Worm (Caenorhabditis elegans) whole organism, young adult: Measurements from ENCODE around the gene clec-147.
A peak's percentile ranks its signal among the peaks of the same experiment; 100 is the strongest.

Experiments
- F37B4.10 ChIP-seq: fragments of 200-800 bp; sonication (Bioruptor generic); IDR thresholded peaks from 2 replicates; pipeline ENCODE4 v1.3.6; 2022; ENCODE audit warnings: missing genetic modification characterization, missing compliant biosample characterization
- F57C9.4 ChIP-seq: sonication (generic microtip); optimal IDR thresholded peaks from 2 replicates; lab custom pipeline; 2017; ENCODE audit warnings: mild to moderate bottlenecking, missing genetic modification characterization, missing compliant biosample characterization
- T26A5.8 ChIP-seq: sonication (generic microtip); optimal IDR thresholded peaks from 2 replicates; lab custom pipeline; 2016; ENCODE audit warnings: missing genetic modification characterization, missing compliant biosample characterization
- ZK185.1 ChIP-seq: sonication (generic microtip); optimal IDR thresholded peaks from 2 replicates; lab custom pipeline; 2016; ENCODE audit warnings: mild to moderate bottlenecking, missing genetic modification characterization, missing compliant biosample characterization; ENCODE audit not compliant: poor library complexity, severe bottlenecking
- ama-1 ChIP-seq, 3 experiments: fragments of 150-350 bp in 1 of 3; sonication (generic microtip) in 2 of 3; optimal IDR thresholded peaks; 2 replicates each; lab custom pipeline; 2014 to 2018; ENCODE audit warnings: missing biosample characterization in 2 of 3, missing genetic modification characterization in 2 of 3, missing genetic modification reagents in 2 of 3
- bed-1 ChIP-seq: fragments of 200-800 bp; sonication (Bioruptor generic); IDR thresholded peaks from 2 replicates; pipeline ENCODE4 v1.3.6; 2022; ENCODE audit warnings: missing genetic modification reagents, missing genetic modification characterization, missing compliant biosample characterization
- bed-2 ChIP-seq: fragments of 200-800 bp; sonication (Bioruptor generic); IDR thresholded peaks from 2 replicates; pipeline ENCODE4 v1.3.6; 2022; ENCODE audit warnings: missing genetic modification reagents, missing genetic modification characterization, missing compliant biosample characterization
- ccch-3 ChIP-seq: fragments of 200-800 bp; sonication (Bioruptor generic); optimal IDR thresholded peaks from 2 replicates; lab custom pipeline; 2018; ENCODE audit warnings: mild to moderate bottlenecking, missing genetic modification characterization, missing compliant biosample characterization
- ceh-40 ChIP-seq: fragments of 200-800 bp; sonication (Bioruptor generic); IDR thresholded peaks from 2 replicates; pipeline ENCODE4 v1.3.6; 2022; ENCODE audit warnings: missing genetic modification characterization, missing compliant biosample characterization
- ceh-79 ChIP-seq: sonication (generic microtip); optimal IDR thresholded peaks from 2 replicates; lab custom pipeline; 2017; ENCODE audit warnings: mild to moderate bottlenecking, missing genetic modification characterization, missing compliant biosample characterization
- chd-7 ChIP-seq: sonication (generic microtip); optimal IDR thresholded peaks from 2 replicates; lab custom pipeline; 2016; ENCODE audit warnings: mild to moderate bottlenecking, missing genetic modification characterization, moderate library complexity, missing compliant biosample characterization
- dox-1 ChIP-seq: fragments of 200-800 bp; sonication (Bioruptor generic); IDR thresholded peaks from 2 replicates; pipeline ENCODE4 v1.3.6; 2022; ENCODE audit warnings: missing genetic modification reagents, missing genetic modification characterization, missing compliant biosample characterization
- egl-18 ChIP-seq: fragments of 200-800 bp; sonication (Bioruptor generic); IDR thresholded peaks from 2 replicates; pipeline ENCODE4 v1.3.6; 2022; ENCODE audit warnings: missing genetic modification reagents, missing genetic modification characterization, missing compliant biosample characterization
- egrh-3 ChIP-seq: fragments of 200-800 bp; sonication (Bioruptor generic); IDR thresholded peaks from 2 replicates; pipeline ENCODE4 v1.3.6; 2022; ENCODE audit warnings: missing genetic modification reagents, missing genetic modification characterization, missing compliant biosample characterization
- ekl-4 ChIP-seq: fragments of 200-800 bp; sonication (Bioruptor generic); IDR thresholded peaks from 2 replicates; pipeline ENCODE4 v1.3.6; 2022; ENCODE audit warnings: missing genetic modification reagents, missing genetic modification characterization, missing compliant biosample characterization
- lag-1 ChIP-seq: fragments of 200-800 bp; sonication (Bioruptor generic); IDR thresholded peaks from 2 replicates; pipeline ENCODE4 v1.3.6; 2022; ENCODE audit warnings: missing genetic modification reagents, missing genetic modification characterization, missing compliant biosample characterization
- lin-26 ChIP-seq: fragments of 200-800 bp; sonication (Bioruptor generic); IDR thresholded peaks from 2 replicates; pipeline ENCODE4 v1.3.6; 2022; ENCODE audit warnings: missing genetic modification reagents, missing genetic modification characterization, missing compliant biosample characterization
- lin-35 ChIP-seq, 3 experiments: fragments of 150-350 bp in 2 of 3; sonication (generic microtip) in 1 of 3; optimal IDR thresholded peaks; 2 replicates each; lab custom pipeline; 2014 to 2018; ENCODE audit warnings: missing biosample characterization in 3 of 3, missing genetic modification characterization in 3 of 3, missing genetic modification reagents in 3 of 3
- lir-1 ChIP-seq: fragments of 200-800 bp; sonication (Bioruptor generic); conservative IDR thresholded peaks from 2 replicates; pipeline ENCODE4 v1.3.6; 2022; ENCODE audit warnings: missing genetic modification reagents, missing genetic modification characterization, missing compliant biosample characterization
- lsy-27 ChIP-seq: sonication (generic microtip); optimal IDR thresholded peaks from 2 replicates; lab custom pipeline; 2017; ENCODE audit warnings: missing genetic modification characterization, mild to moderate bottlenecking, missing compliant biosample characterization, antibody characterized with exemption, missing genotype, borderline replicate concordance; ENCODE audit not compliant: insufficient read depth
- mcd-1 ChIP-seq: fragments of 200-800 bp; sonication (Bioruptor generic); IDR thresholded peaks from 2 replicates; pipeline ENCODE4 v1.3.6; 2022; ENCODE audit warnings: missing genetic modification reagents, missing genetic modification characterization, missing compliant biosample characterization
- nfya-1 ChIP-seq: sonication (generic microtip); optimal IDR thresholded peaks from 2 replicates; lab custom pipeline; 2017; ENCODE audit warnings: antibody characterized with exemption, missing compliant biosample characterization, missing genetic modification characterization, borderline replicate concordance; ENCODE audit not compliant: insufficient read depth
- nfyb-1 ChIP-seq: fragments of 200-800 bp; sonication (Bioruptor generic); IDR thresholded peaks from 2 replicates; pipeline ENCODE4 v1.3.6; 2022; ENCODE audit warnings: missing genetic modification reagents, missing genetic modification characterization, missing compliant biosample characterization
- pha-4 ChIP-seq: fragments of 150-350 bp; sonication (generic microtip); optimal IDR thresholded peaks from 2 replicates; lab custom pipeline; 2014; ENCODE audit warnings: missing biosample characterization, missing genetic modification reagents, missing genetic modification characterization
- sptf-2 ChIP-seq: fragments of 200-800 bp; sonication (Bioruptor generic); optimal IDR thresholded peaks from 2 replicates; lab custom pipeline; 2018; ENCODE audit warnings: mild to moderate bottlenecking, missing genetic modification characterization, missing compliant biosample characterization
- tbp1 ChIP-seq: fragments of 200-800 bp; sonication (Bioruptor generic); optimal IDR thresholded peaks from 2 replicates; lab custom pipeline; 2018; ENCODE audit warnings: mild to moderate bottlenecking, missing genetic modification characterization, missing compliant biosample characterization
- zfh-2 ChIP-seq: fragments of 200-800 bp; sonication (Bioruptor generic); conservative IDR thresholded peaks from 2 replicates; pipeline ENCODE4 v1.3.6; 2022; ENCODE audit warnings: missing genetic modification reagents, missing genetic modification characterization, missing compliant biosample characterization
- ztf-3 ChIP-seq: fragments of 200-800 bp; sonication (Bioruptor generic); optimal IDR thresholded peaks from 2 replicates; lab custom pipeline; 2018; ENCODE audit warnings: mild to moderate bottlenecking, missing genetic modification characterization, missing compliant biosample characterization

Gene clec-147

DNA sequence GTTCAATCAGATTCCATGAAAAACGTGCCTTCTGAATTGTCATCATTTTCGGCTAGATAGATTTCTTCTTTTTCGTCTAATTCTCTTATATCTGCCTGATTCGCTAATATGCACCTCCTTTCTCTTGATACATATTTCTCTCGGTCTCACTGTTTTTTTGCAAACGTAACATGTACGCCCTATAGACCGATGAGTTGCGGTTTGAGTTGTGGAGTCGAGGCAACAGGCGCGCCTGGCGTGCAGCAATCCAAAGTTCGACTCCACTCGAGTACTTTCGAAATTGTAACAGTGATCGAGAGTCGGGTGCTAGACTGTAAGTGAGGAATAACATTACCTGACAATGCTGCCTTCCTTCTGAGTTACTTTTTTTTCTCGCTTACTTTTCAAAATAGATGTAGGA is 40.8 kb downstream of the clec-147 start (continued):
- peak; percentile 16 for TF ChIP-seq T26A5.8 (tag; lab: Kevin White, UChicago)

DNA sequence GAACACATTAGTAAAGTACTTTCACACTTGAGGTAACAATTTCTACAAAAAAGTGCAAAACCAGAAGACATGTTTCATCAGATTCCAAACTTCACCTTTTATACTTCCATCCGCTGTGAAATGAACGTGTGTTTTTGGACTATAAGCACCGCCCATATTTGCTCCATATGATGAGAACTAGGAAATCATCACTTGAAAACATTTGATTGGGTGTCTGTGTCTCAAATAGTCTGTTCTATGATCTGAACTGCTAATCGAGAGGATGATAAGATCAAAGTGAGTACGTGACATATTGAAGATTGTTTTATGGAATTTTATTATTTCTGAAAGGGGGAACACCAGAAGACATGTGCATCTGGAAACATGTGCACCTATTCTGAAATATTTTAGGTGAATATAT is 42.3 kb downstream of the clec-147 start:
- TF ChIP-seq egl-18 (no peak), lin-26 (GFP tag; lab: Robert Waterston, UW) (0 out of 2 replicates have a peak, but pooled peaks have one; percentile 34)
- TF ChIP-seq, all 124 proteins: peak for 1

- TF ChIP-seq egl-18 (no peak), nfya-1 (tag; lab: Kevin White, UChicago) (no peak), lin-26 (GFP tag; lab: Robert Waterston, UW) (no peak), bed-1 (GFP tag; lab: Robert Waterston, UW) (no peak), tbp1 (no peak), ccch-3 (no peak), ztf-3 (GFP tag; lab: Kevin White, UChicago) (no peak), lag-1 (GFP tag; lab: Robert Waterston, UW) (no peak), bed-2 (GFP tag; lab: Robert Waterston, UW) (no peak), egrh-3 (no peak), ZK185.1 (tag; lab: Kevin White, UChicago) (no peak)
These were observed 43.2 kb downstream of the clec-147 start for ce11 chrII:14494464-14494863.

- TF ChIP-seq lir-1 (GFP tag; lab: Robert Waterston, UW) = no peak
- no peak for TF ChIP-seq ccch-3
- 0 out of 2 replicates have a peak, but pooled peaks have one; percentile 3 for TF ChIP-seq mcd-1 (GFP tag; lab: Robert Waterston, UW)
These were observed 43.4 kb downstream of the clec-147 start, which contains the start of gene cysl-2 for ce11 chrII:14494414-14494463. TSS of gene cysl-2 (minus strand) at chrII:14494451.

DNA sequence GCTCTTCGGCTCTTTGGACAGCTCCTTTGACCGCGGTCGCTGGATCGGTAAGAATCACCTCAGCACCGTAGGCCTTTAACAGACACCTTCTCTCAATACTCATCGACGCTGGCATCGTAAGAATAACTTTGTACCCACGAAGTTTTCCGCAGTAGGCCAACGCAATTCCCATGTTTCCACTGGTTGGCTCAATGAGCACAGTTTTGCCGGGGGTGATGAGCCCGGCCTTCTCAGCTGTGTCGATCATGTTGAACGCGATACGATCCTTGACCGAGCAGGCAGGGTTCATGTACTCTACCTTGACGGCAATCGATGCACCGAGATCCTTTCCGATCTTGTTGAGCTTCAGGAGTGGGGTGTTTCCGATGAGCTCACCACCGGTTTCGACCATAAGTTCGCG is 43.6 kb downstream of the clec-147 start:
- TF ChIP-seq ekl-4 (GFP tag; lab: Robert Waterston, UW) = 0 out of 2 replicates have a peak, but pooled peaks have one; percentile 11
- no peak for TF ChIP-seq ceh-79
- peak; percentile 31 for TF ChIP-seq ama-1 (optimal IDR thresholded peaks at IDR 0.05; lab: Kevin White, UChicago)
- no peak for TF ChIP-seq ama-1 (GFP tag; optimal IDR thresholded peaks at IDR 0.05; lab: Kevin White, UChicago)
- TF ChIP-seq sptf-2 (GFP tag; lab: Kevin White, UChicago) = no peak
- peak; percentile 18 for TF ChIP-seq chd-7 (tag; lab: Kevin White, UChicago)
- TF ChIP-seq lin-26 (GFP tag; lab: Robert Waterston, UW) = peak; percentile 57; the same call in 1 of the 2 replicates
- TF ChIP-seq ceh-40 (GFP tag; lab: Robert Waterston, UW) = no peak
- 0 out of 2 replicates have a peak, but pooled peaks have one; percentile 12 for TF ChIP-seq mcd-1 (GFP tag; lab: Robert Waterston, UW)
- 0 out of 2 replicates have a peak, but pooled peaks have one; percentile 39 for TF ChIP-seq nfyb-1 (GFP tag; lab: Robert Waterston, UW)
- no peak for TF ChIP-seq dox-1 (GFP tag; lab: Robert Waterston, UW)
- peak; percentile 52; the same call in 1 of the 2 replicates for TF ChIP-seq zfh-2 (GFP tag; lab: Robert Waterston, UW)
- no peak for TF ChIP-seq F37B4.10 (GFP tag; lab: Robert Waterston, UW)
- no peak for TF ChIP-seq lsy-27

DNA sequence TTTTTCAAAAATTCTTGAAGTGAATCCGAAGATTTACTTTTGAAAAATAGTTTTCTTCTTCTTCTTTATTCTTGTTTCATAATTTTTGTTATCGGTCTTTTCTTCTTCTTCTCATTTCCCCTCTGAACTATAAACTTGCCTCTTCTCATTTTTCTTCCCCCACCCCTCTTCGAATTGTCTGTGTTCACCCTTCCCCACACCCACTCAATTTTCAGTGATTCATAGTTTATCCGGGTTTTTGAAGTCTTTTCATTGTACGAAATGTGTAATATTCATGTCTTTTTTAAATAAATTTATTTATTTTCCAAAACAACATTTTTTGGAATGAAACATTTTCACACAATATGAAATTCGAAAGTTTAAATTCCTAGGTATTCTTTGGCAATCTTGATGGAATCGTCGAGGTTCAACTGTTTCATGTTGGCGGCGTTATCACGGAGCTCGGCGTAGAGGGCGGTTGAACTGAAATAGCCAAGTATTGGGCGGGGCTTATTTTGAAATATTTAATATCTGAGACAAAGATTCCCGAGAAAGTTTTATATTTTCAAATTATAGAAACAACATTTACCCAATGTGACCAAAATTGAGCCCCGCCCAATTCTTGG is 44.9 kb downstream of the clec-147 start:
- TF ChIP-seq ama-1 (optimal IDR thresholded peaks at IDR 0.05; lab: Kevin White, UChicago) (peak; percentile 69), ama-1 (GFP tag; optimal IDR thresholded peaks at IDR 0.05; lab: Kevin White, UChicago) (no peak), pha-4 (tag; lab: Kevin White, UChicago) (no peak), F57C9.4 (tag; lab: Kevin White, UChicago) (no peak), lin-35 (GFP tag; optimal IDR thresholded peaks at IDR 0.05; lab: Kevin White, UChicago) (peak in 1 of 3 experiments; percentile 15), lin-26 (GFP tag; lab: Robert Waterston, UW) (0 out of 2 replicates have a peak, but pooled peaks have one; percentile 4)
- TF ChIP-seq, all 124 proteins: peak for 3
